Fruit fly (Drosophila melanogaster) whole organism, adult: ENCODE results near the gene CG5078.

Source experiments
- CG11617 ChIP-seq: fragments of 200-800 bp; sonication (Bioruptor generic); optimal IDR thresholded peaks from 2 replicates; lab custom pipeline; 2017; ENCODE audit warnings: mild to moderate bottlenecking, missing biosample characterization, missing genetic modification reagents, missing genetic modification characterization
- CG12768 ChIP-seq: fragments of 200-800 bp; sonication (Bioruptor generic); optimal IDR thresholded peaks from 2 replicates; lab custom pipeline; 2017; ENCODE audit warnings: missing biosample characterization, missing genetic modification characterization, mild to moderate bottlenecking, moderate library complexity, missing genetic modification reagents
- CG14711 ChIP-seq: fragments of 200-800 bp; sonication (Bioruptor generic); optimal IDR thresholded peaks from 2 replicates; lab custom pipeline; 2018; ENCODE audit warnings: missing biosample characterization, mild to moderate bottlenecking, missing genetic modification characterization, moderate library complexity
- CG1620 ChIP-seq: fragments of 200-800 bp; sonication (Bioruptor generic); optimal IDR thresholded peaks from 2 replicates; lab custom pipeline; 2016; ENCODE audit warnings: missing biosample characterization, missing genetic modification characterization
- CG33017 ChIP-seq: fragments of 200-800 bp; sonication (Bioruptor generic); optimal IDR thresholded peaks from 2 replicates; lab custom pipeline; 2018; ENCODE audit warnings: missing biosample characterization, mild to moderate bottlenecking, missing genetic modification characterization, moderate library complexity
- CG5204 ChIP-seq: fragments of 200-800 bp; sonication (Bioruptor generic); optimal IDR thresholded peaks from 2 replicates; lab custom pipeline; 2016; ENCODE audit warnings: missing biosample characterization, missing genetic modification characterization
- CG7045 ChIP-seq: fragments of 200-800 bp; sonication (Bioruptor generic); optimal IDR thresholded peaks from 2 replicates; lab custom pipeline; 2017; ENCODE audit warnings: missing biosample characterization, mild to moderate bottlenecking, missing genetic modification characterization
- CG7101 ChIP-seq: fragments of 200-800 bp; sonication (Bioruptor generic); optimal IDR thresholded peaks from 2 replicates; lab custom pipeline; 2018; ENCODE audit warnings: missing biosample characterization, mild to moderate bottlenecking, missing genetic modification characterization, moderate library complexity
- Clk ChIP-seq: fragments of 200-800 bp; sonication (Bioruptor generic); optimal IDR thresholded peaks from 2 replicates; lab custom pipeline; 2017; ENCODE audit warnings: missing biosample characterization, missing genetic modification characterization
- Crg-1 ChIP-seq: fragments of 200-800 bp; sonication (Bioruptor generic); optimal IDR thresholded peaks from 2 replicates; lab custom pipeline; 2016; ENCODE audit warnings: missing biosample characterization, missing genetic modification characterization
- Hr96 ChIP-seq: fragments of 200-800 bp; sonication (Bioruptor generic); optimal IDR thresholded peaks from 2 replicates; lab custom pipeline; 2016; ENCODE audit warnings: missing biosample characterization, missing genetic modification characterization
- Mnt ChIP-seq: fragments of 200-800 bp; sonication (Bioruptor generic); optimal IDR thresholded peaks from 2 replicates; lab custom pipeline; 2016; ENCODE audit warnings: missing biosample characterization, mild to moderate bottlenecking, missing genetic modification characterization
- bab1 ChIP-seq: fragments of 200-800 bp; sonication (Bioruptor generic); optimal IDR thresholded peaks from 3 replicates; lab custom pipeline; 2019; ENCODE audit warnings: missing biosample characterization, mild to moderate bottlenecking, missing genetic modification characterization, moderate library complexity
- cic ChIP-seq: fragments of 200-800 bp; sonication (Bioruptor generic); optimal IDR thresholded peaks from 2 replicates; lab custom pipeline; 2017; ENCODE audit warnings: missing biosample characterization, mild to moderate bottlenecking, missing genetic modification characterization, moderate library complexity
- cnc ChIP-seq, 2 experiments: fragments of >200 bp; optimal IDR thresholded peaks; 2 replicates each; lab custom pipeline; 2017
- kay ChIP-seq: fragments of 200-800 bp; sonication (Bioruptor generic); peaks from one replicate; lab custom pipeline; 2016; ENCODE audit warnings: missing biosample characterization, missing genetic modification characterization, borderline replicate concordance
- ovo ChIP-seq: fragments of 200-800 bp; sonication (Bioruptor generic); optimal IDR thresholded peaks from 2 replicates; lab custom pipeline; 2016; ENCODE audit warnings: missing biosample characterization, missing genetic modification characterization
- pad ChIP-seq: fragments of 200-800 bp; sonication (Bioruptor generic); optimal IDR thresholded peaks from 3 replicates; lab custom pipeline; 2017; ENCODE audit warnings: missing biosample characterization, missing genetic modification characterization, mild to moderate bottlenecking, moderate library complexity, missing genetic modification reagents
- tj ChIP-seq: fragments of 200-800 bp; sonication (Bioruptor generic); optimal IDR thresholded peaks from 3 replicates; lab custom pipeline; 2017; ENCODE audit warnings: missing biosample characterization, mild to moderate bottlenecking, missing genetic modification characterization, moderate library complexity
- toe ChIP-seq: fragments of 200-800 bp; sonication (Bioruptor generic); optimal IDR thresholded peaks from 2 replicates; lab custom pipeline; 2016; ENCODE audit warnings: missing biosample characterization, missing genetic modification characterization

The CG5078 gene

DNA sequence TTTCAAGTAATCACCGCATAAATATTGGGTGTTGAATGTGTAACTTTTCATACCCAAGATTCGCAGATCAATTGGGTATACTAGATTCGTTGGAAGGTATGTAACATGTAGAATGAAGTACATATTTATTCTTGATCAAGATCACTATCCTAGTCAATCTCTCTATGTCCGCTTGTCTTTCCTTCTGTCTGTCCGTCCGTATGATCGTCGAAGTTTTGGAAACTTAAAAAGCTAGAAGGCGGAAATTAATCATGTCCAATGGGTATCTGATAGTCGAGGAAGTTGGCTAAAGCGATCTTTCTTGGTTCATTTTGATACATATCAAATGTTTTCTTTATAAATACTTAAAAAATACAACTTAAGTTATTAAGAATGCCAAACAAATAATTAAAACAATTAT is 18.2 kb upstream of the CG5078 start:
- TF ChIP-seq kay (GFP tag; lab: Kevin White, UChicago) (no peak), toe (GFP tag; lab: Kevin White, UChicago) (no peak), Crg-1 (no peak)

DNA sequence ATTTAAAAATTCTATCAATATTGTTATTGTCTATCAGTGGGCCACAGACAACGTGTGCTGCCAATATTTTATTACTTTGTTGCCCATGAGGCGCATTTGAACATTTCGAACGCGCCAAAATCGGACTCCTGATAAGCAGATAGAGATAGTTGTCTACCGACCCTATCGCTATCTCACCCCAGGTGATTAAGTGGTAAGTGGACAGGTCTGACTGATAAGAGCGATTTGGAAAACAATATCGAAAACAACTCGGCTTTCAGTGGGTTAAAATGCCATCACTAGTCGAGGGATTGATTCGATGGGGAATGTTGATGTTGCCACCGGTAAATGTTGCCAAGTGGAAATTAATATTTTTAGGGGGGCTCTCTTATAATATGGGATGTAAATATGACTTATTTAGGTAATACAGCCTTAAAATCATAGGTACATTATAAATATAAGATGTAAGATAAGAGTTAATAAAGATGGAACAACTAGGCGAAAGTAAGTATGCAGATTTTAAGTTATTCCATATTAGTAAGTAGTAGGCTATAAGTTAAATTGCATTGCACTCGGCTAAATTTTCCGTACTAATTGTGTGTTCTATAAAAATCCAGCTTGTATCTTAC is 14.2 kb upstream of the CG5078 start, which contains the start of gene ND-39:
ND-39 (plus strand) TSS at position 558 of the 608 bp plus-strand sequence.
- no peak for TF ChIP-seq bab1
- TF ChIP-seq cic = no peak
- no peak for TF ChIP-seq tj (GFP tag; lab: Kevin White, UChicago)
- TF ChIP-seq toe (GFP tag; lab: Kevin White, UChicago) = no peak
- no peak for TF ChIP-seq CG11617 (GFP tag; lab: Kevin White, UChicago)
- TF ChIP-seq CG14711 = no peak
- no peak for TF ChIP-seq Hr96 (GFP tag; lab: Kevin White, UChicago)
- no peak for TF ChIP-seq CG7045 (GFP tag; lab: Kevin White, UChicago)
- no peak for TF ChIP-seq kay (GFP tag; lab: Kevin White, UChicago)
- no peak for TF ChIP-seq pad (GFP tag; lab: Kevin White, UChicago)
- no peak for TF ChIP-seq CG7101 (tag; lab: Kevin White, UChicago)
- TF ChIP-seq CG1620 (GFP tag; lab: Kevin White, UChicago) = no peak
- no peak for TF ChIP-seq Crg-1
- no peak for TF ChIP-seq ovo (GFP tag; lab: Kevin White, UChicago)
- no peak for TF ChIP-seq cnc (optimal IDR thresholded peaks at IDR 0.05; lab: Kevin White, UChicago)

DNA sequence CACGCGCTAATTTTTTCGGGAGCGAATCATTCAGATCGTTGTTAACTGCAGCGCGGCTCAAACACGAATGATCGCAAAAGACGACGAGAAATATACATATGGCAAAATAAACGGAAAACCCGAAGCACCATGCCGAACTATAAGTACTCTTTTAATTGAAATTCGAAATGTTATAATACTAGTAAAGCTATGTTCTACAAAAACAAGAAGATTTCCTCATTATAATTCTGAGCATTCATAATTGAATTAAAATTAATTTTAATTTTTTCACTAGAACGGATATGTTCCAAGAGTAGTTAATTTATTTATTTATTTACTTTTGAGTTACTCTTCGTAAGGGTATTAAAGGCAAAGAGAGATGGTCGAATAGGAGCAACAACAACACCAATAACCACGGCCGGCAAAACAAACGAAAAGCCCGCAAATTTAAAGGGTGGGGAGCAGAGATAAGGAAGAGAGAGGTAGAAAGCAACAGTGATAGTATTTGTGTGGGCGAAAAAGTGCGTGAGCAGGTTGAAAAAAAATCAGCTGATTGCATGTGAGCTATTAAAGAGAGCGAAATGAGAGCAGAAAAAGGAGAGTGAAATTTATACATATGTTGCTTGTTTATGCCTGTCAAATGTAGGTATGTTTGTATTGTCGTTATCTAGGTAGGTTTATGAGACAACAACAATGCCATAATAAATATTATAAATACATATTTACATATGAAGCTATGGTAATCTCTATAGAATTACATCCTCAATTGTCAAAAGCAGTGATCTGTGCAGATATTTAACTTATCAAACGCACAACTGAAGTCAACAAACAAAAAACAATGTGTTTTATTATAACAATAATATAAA is 12.2 kb upstream of the CG5078 start:
- no peak for TF ChIP-seq toe (GFP tag; lab: Kevin White, UChicago)
- no peak for TF ChIP-seq Clk (GFP tag; lab: Kevin White, UChicago)
- peak; percentile 78 for TF ChIP-seq CG14711
- TF ChIP-seq cnc (optimal IDR thresholded peaks at IDR 0.05; lab: Kevin White, UChicago) = no peak
- TF ChIP-seq CG33017 (tag; lab: Kevin White, UChicago) = peak; percentile 76
- TF ChIP-seq CG5204 (GFP tag; lab: Kevin White, UChicago) = peak; percentile 24
- TF ChIP-seq bab1 = peak; percentile 95
- TF ChIP-seq CG1620 (GFP tag; lab: Kevin White, UChicago) = peak; percentile 11
- TF ChIP-seq pad (GFP tag; lab: Kevin White, UChicago) = peak; percentile 2
- peak; percentile 19 for TF ChIP-seq CG7045 (GFP tag; lab: Kevin White, UChicago)
- TF ChIP-seq cic = peak; percentile 21
- TF ChIP-seq ovo (GFP tag; lab: Kevin White, UChicago) = no peak
- peak; percentile 58 for TF ChIP-seq CG12768 (GFP tag; lab: Kevin White, UChicago)
- TF ChIP-seq Hr96 (GFP tag; lab: Kevin White, UChicago) = peak; percentile 16
- TF ChIP-seq CG7101 (tag; lab: Kevin White, UChicago) = peak; percentile 81
- TF ChIP-seq kay (GFP tag; lab: Kevin White, UChicago) = no peak
- TF ChIP-seq CG11617 (GFP tag; lab: Kevin White, UChicago) = peak; percentile 75
- TF ChIP-seq Mnt = peak; percentile 10
- no peak for TF ChIP-seq Crg-1
- peak; percentile 63 for TF ChIP-seq tj (GFP tag; lab: Kevin White, UChicago)

DNA sequence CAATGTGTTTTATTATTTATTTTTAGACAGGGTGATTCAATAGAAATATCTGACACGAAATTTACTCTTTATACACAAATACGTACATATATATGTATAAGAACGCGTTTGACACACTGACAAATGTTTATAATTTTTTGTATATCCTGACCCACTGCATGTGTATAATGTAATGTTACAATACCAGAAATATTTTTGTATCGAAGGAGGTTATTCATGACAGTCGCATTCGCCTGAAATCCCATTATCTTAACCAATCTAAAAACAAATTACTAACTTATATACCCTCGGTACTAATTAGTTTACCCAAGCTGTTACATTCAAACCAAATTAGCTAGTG is 11.6 kb upstream of the CG5078 start:
- TF ChIP-seq toe (GFP tag; lab: Kevin White, UChicago) (no peak), Clk (GFP tag; lab: Kevin White, UChicago) (no peak), Mnt (no peak), pad (GFP tag; lab: Kevin White, UChicago) (no peak), kay (GFP tag; lab: Kevin White, UChicago) (no peak), tj (GFP tag; lab: Kevin White, UChicago) (no peak), ovo (GFP tag; lab: Kevin White, UChicago) (no peak)

DNA sequence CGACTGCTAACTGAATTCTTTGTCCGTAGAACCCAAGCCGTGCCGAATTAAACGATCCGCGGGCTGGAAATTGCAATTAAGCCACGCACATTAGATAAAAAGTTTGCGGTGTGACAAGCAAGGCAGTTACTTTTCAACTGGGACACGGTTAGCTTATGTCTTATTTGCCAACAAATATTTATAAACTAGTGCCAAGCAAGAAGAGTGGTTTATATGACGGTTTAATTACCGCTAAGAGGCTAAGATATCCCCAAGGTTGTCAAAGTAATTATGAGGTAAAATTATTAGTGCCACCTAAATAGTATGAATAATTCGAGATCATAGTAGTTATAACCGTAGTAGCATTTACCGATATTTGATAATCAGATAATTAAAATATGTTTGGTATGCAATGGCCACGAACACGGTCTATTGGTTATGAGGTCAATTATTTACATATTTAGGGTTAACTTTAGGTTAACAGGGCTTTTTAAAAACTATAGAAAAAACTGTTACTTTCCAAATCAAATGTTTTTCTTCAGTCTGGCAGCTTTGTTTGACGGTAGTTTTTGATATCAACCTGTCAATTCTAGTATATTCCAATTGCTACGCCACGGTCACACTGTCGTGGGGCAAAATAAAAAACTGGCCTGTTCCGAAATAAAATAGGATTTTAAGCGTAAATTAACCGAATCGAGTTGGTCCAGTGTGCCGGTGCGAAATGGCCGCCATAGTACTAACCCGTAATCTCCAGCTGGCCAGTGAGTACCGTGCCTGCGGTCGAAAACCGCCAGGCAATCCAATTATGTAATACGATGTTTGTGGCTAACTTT is 10.8 kb upstream of the CG5078 start, which contains the start of gene ZnT77C:
ZnT77C (minus strand) TSS at position 142 of the 812 bp plus-strand sequence.
- no peak for TF ChIP-seq cic
- TF ChIP-seq bab1 = peak; percentile 21
